Fruit fly (Drosophila melanogaster) whole organism, embryonic: Measurements from ENCODE around the gene CG5386.

Experiments used
- Abd-B ChIP-seq: fragments of 200-800 bp; sonication (Bioruptor generic); optimal IDR thresholded peaks from 2 replicates; lab custom pipeline; 2018; ENCODE audit warnings: missing biosample characterization, mild to moderate bottlenecking, missing genetic modification characterization, moderate library complexity
- Antp ChIP-seq: fragments of 200-800 bp; sonication (Bioruptor generic); optimal IDR thresholded peaks from 3 replicates; lab custom pipeline; 2016; ENCODE audit warnings: missing biosample characterization, missing genetic modification characterization
- Atf3 ChIP-seq: fragments of 200-800 bp; sonication (Bioruptor generic); optimal IDR thresholded peaks from 3 replicates; lab custom pipeline; 2016; ENCODE audit warnings: missing biosample characterization, missing genetic modification characterization
- Atf6 ChIP-seq: fragments of 200-800 bp; sonication (Bioruptor generic); IDR thresholded peaks from 2 replicates; pipeline ENCODE4 v1.3.6; 2022; ENCODE audit warnings: missing biosample characterization, missing genetic modification characterization
- CG10321 ChIP-seq: fragments of 200-800 bp; sonication (Bioruptor generic); IDR thresholded peaks from 2 replicates; pipeline ENCODE4 v1.3.6; 2022; ENCODE audit warnings: missing biosample characterization, missing genetic modification characterization
- CG10462 ChIP-seq: fragments of 200-800 bp; sonication (Bioruptor generic); optimal IDR thresholded peaks from 2 replicates; lab custom pipeline; 2016; ENCODE audit warnings: missing biosample characterization, missing genetic modification characterization
- CG13424 ChIP-seq: fragments of 200-800 bp; sonication (Bioruptor generic); optimal IDR thresholded peaks from 2 replicates; lab custom pipeline; 2019; ENCODE audit warnings: missing biosample characterization, mild to moderate bottlenecking, missing genetic modification characterization, moderate library complexity
- CG15514 ChIP-seq: fragments of 200-800 bp; sonication (Bioruptor generic); optimal IDR thresholded peaks from 3 replicates; lab custom pipeline; 2017; ENCODE audit warnings: missing biosample characterization, missing genetic modification characterization, mild to moderate bottlenecking, moderate library complexity, missing genetic modification reagents
- CG17912 ChIP-seq: fragments of 200-800 bp; sonication (Bioruptor generic); optimal IDR thresholded peaks from 2 replicates; lab custom pipeline; 2018; ENCODE audit warnings: missing biosample characterization, mild to moderate bottlenecking, missing genetic modification characterization
- CG32532 ChIP-seq: fragments of 200-800 bp; sonication (Bioruptor generic); IDR thresholded peaks from 2 replicates; pipeline ENCODE4 v1.3.6; 2022; ENCODE audit warnings: missing biosample characterization, missing genetic modification characterization
- CG33213 ChIP-seq: fragments of 200-800 bp; sonication (Bioruptor generic); optimal IDR thresholded peaks from 3 replicates; lab custom pipeline; 2016; ENCODE audit warnings: missing biosample characterization, missing genetic modification characterization
- CG33557 ChIP-seq: fragments of 200-800 bp; sonication (Bioruptor generic); optimal IDR thresholded peaks from 2 replicates; lab custom pipeline; 2019; ENCODE audit warnings: missing biosample characterization, mild to moderate bottlenecking, missing genetic modification characterization, moderate library complexity
- CG3407 ChIP-seq: fragments of 200-800 bp; sonication (Bioruptor generic); optimal IDR thresholded peaks from 2 replicates; lab custom pipeline; 2018; ENCODE audit warnings: missing biosample characterization, mild to moderate bottlenecking, missing genetic modification characterization
- CG8478 ChIP-seq: fragments of >200 bp; optimal IDR thresholded peaks from 2 replicates; lab custom pipeline; 2018
- CG8765 ChIP-seq: fragments of 200-800 bp; sonication (Bioruptor generic); IDR thresholded peaks from 2 replicates; pipeline ENCODE4 v1.3.6; 2022; ENCODE audit warnings: missing biosample characterization, missing genetic modification characterization
- Dfd ChIP-seq, 2 experiments: fragments of >200 bp; optimal IDR thresholded peaks; 2 replicates each; lab custom pipeline; 2017; ENCODE audit warnings: missing biosample characterization in 2 of 2, missing genetic modification characterization in 2 of 2
- ERR ChIP-seq: fragments of 200-800 bp; sonication (Bioruptor generic); optimal IDR thresholded peaks from 2 replicates; lab custom pipeline; 2016; ENCODE audit warnings: missing biosample characterization, missing genetic modification characterization
- Eip74EF ChIP-seq, 2 experiments: fragments of 200-800 bp in 1 of 2; fragments of >200 bp in 1 of 2; sonication (Bioruptor generic) in 1 of 2; optimal IDR thresholded peaks; 2 replicates each; lab custom pipeline; 2017 to 2019; ENCODE audit warnings: missing biosample characterization in 2 of 2, missing genetic modification characterization in 2 of 2, mild to moderate bottlenecking in 1 of 2, moderate library complexity in 1 of 2
- Fer2 ChIP-seq: fragments of 200-800 bp; sonication (Bioruptor generic); optimal IDR thresholded peaks from 2 replicates; lab custom pipeline; 2018; ENCODE audit warnings: missing biosample characterization, mild to moderate bottlenecking, missing genetic modification characterization, moderate library complexity
- Fer3 ChIP-seq: fragments of 200-800 bp; sonication (Bioruptor generic); optimal IDR thresholded peaks from 2 replicates; lab custom pipeline; 2018; ENCODE audit warnings: missing biosample characterization, mild to moderate bottlenecking, missing genetic modification characterization, moderate library complexity
- Nf-YC ChIP-seq: fragments of 200-800 bp; optimal IDR thresholded peaks from 3 replicates; lab custom pipeline; 2019; ENCODE audit warnings: missing biosample characterization, mild to moderate bottlenecking, missing genetic modification characterization, moderate library complexity
- Oaz ChIP-seq: fragments of 200-800 bp; sonication (Bioruptor generic); IDR thresholded peaks from 2 replicates; pipeline ENCODE4 v1.3.6; 2022; ENCODE audit warnings: missing biosample characterization, missing genetic modification characterization
- Ptx1 ChIP-seq: fragments of 200-800 bp; sonication (Bioruptor generic); IDR thresholded peaks from 2 replicates; pipeline ENCODE4 v1.3.6; 2022; ENCODE audit warnings: missing biosample characterization, missing genetic modification characterization
- Rfx ChIP-seq: fragments of 200-800 bp; sonication (Bioruptor generic); IDR thresholded peaks from 2 replicates; pipeline ENCODE4 v1.3.6; 2022; ENCODE audit warnings: missing biosample characterization, missing genetic modification characterization
- Sox102F ChIP-seq: fragments of 200-800 bp; sonication (Bioruptor generic); optimal IDR thresholded peaks from 2 replicates; lab custom pipeline; 2018; ENCODE audit warnings: missing biosample characterization, mild to moderate bottlenecking, missing genetic modification characterization, moderate library complexity
- Trl ChIP-seq, 3 experiments: fragments of >200 bp in 2 of 3; fragments of 200-800 bp in 1 of 3; sonication (Bioruptor generic) in 1 of 3; optimal IDR thresholded peaks; 2 replicates in 1 of 3; 3 replicates in 2 of 3; lab custom pipeline; 2016 to 2017; ENCODE audit warnings: missing biosample characterization in 1 of 3, missing genetic modification characterization in 1 of 3
- Usf ChIP-seq: fragments of 200-800 bp; sonication (Bioruptor generic); optimal IDR thresholded peaks from 2 replicates; lab custom pipeline; 2017; ENCODE audit warnings: missing genotype, missing biosample characterization, missing genetic modification characterization
- Xrp1 ChIP-seq: fragments of 200-800 bp; sonication (Bioruptor generic); IDR thresholded peaks from 2 replicates; pipeline ENCODE4 v1.3.6; 2022; ENCODE audit warnings: missing biosample characterization, missing genetic modification characterization
- al ChIP-seq: fragments of 200-800 bp; sonication (Bioruptor generic); IDR thresholded peaks from 2 replicates; pipeline ENCODE4 v1.3.6; 2022; ENCODE audit warnings: missing biosample characterization, missing genetic modification characterization
- cas ChIP-seq: fragments of 200-800 bp; sonication (Bioruptor generic); IDR thresholded peaks from 2 replicates; pipeline ENCODE4 v1.3.6; 2022; ENCODE audit warnings: missing biosample characterization, missing genetic modification characterization
- ci ChIP-seq: fragments of 200-800 bp; sonication (Bioruptor generic); IDR thresholded peaks from 3 replicates; pipeline ENCODE4 v1.3.6; 2022; ENCODE audit warnings: missing biosample characterization, missing genetic modification characterization
- crol ChIP-seq: fragments of 200-800 bp; sonication (Bioruptor generic); IDR thresholded peaks from 2 replicates; pipeline ENCODE4 v1.3.6; 2022; ENCODE audit warnings: missing biosample characterization, missing genetic modification characterization
- crp ChIP-seq, 2 experiments: fragments of 200-800 bp; sonication (Bioruptor generic); optimal IDR thresholded peaks; 2 replicates in 1 of 2; 3 replicates in 1 of 2; lab custom pipeline; 2017; ENCODE audit warnings: missing biosample characterization in 2 of 2, missing genetic modification characterization in 2 of 2, mild to moderate bottlenecking in 1 of 2, moderate library complexity in 1 of 2
- da ChIP-seq: fragments of 200-800 bp; sonication (Bioruptor generic); optimal IDR thresholded peaks from 2 replicates; lab custom pipeline; 2016; ENCODE audit warnings: missing biosample characterization, missing genetic modification characterization
- dimm ChIP-seq: fragments of 200-800 bp; sonication (Bioruptor generic); IDR thresholded peaks from 2 replicates; pipeline ENCODE4 v1.3.6; 2022; ENCODE audit warnings: missing biosample characterization, missing genetic modification characterization
- dmrt11E ChIP-seq: fragments of 200-800 bp; sonication (Bioruptor generic); optimal IDR thresholded peaks from 3 replicates; lab custom pipeline; 2018; ENCODE audit warnings: missing biosample characterization, mild to moderate bottlenecking, missing genetic modification characterization, moderate library complexity
- fru ChIP-seq: fragments of >200 bp; optimal IDR thresholded peaks from 2 replicates; lab custom pipeline; 2017
- ind ChIP-seq: fragments of 200-800 bp; sonication (Bioruptor generic); optimal IDR thresholded peaks from 3 replicates; lab custom pipeline; 2016; ENCODE audit warnings: missing biosample characterization, missing genetic modification characterization
- nmo ChIP-seq: fragments of 200-800 bp; sonication (Bioruptor generic); optimal IDR thresholded peaks from 2 replicates; lab custom pipeline; 2018; ENCODE audit warnings: missing biosample characterization, mild to moderate bottlenecking, missing genetic modification characterization, moderate library complexity
- nom ChIP-seq: fragments of 200-800 bp; sonication (Bioruptor generic); optimal IDR thresholded peaks from 2 replicates; lab custom pipeline; 2017; ENCODE audit warnings: missing biosample characterization, missing genetic modification characterization, mild to moderate bottlenecking, moderate library complexity, missing genetic modification reagents
- pho ChIP-seq: fragments of 200-800 bp; sonication (Bioruptor generic); optimal IDR thresholded peaks from 2 replicates; lab custom pipeline; 2016; ENCODE audit warnings: missing biosample characterization, missing genetic modification characterization
- sens-2 ChIP-seq: fragments of 200-800 bp; sonication (Bioruptor generic); IDR thresholded peaks from 2 replicates; pipeline ENCODE4 v1.3.6; 2022; ENCODE audit warnings: missing biosample characterization, missing genetic modification characterization
- sima ChIP-seq: fragments of 200-800 bp; sonication (Bioruptor generic); optimal IDR thresholded peaks from 2 replicates; lab custom pipeline; 2016; ENCODE audit warnings: missing biosample characterization, missing genetic modification characterization
- sqz ChIP-seq: fragments of 200-800 bp; sonication (Bioruptor generic); optimal IDR thresholded peaks from 3 replicates; lab custom pipeline; 2018; ENCODE audit warnings: missing biosample characterization, mild to moderate bottlenecking, missing genetic modification characterization
- tap ChIP-seq: fragments of 200-800 bp; optimal IDR thresholded peaks from 3 replicates; lab custom pipeline; 2019; ENCODE audit warnings: missing biosample characterization, mild to moderate bottlenecking, missing genetic modification characterization, moderate library complexity
- vfl ChIP-seq: fragments of 200-800 bp; sonication (Bioruptor generic); optimal IDR thresholded peaks from 2 replicates; lab custom pipeline; 2016; ENCODE audit warnings: missing biosample characterization, missing genetic modification characterization
- vvl ChIP-seq: fragments of 200-800 bp; sonication (Bioruptor generic); IDR thresholded peaks from 2 replicates; pipeline ENCODE4 v1.3.6; 2022; ENCODE audit warnings: missing biosample characterization, missing genetic modification characterization
- wek ChIP-seq: fragments of 200-800 bp; sonication (Bioruptor generic); optimal IDR thresholded peaks from 3 replicates; lab custom pipeline; 2018; ENCODE audit warnings: missing biosample characterization, mild to moderate bottlenecking, missing genetic modification characterization, moderate library complexity

CG5386 gene

DNA sequence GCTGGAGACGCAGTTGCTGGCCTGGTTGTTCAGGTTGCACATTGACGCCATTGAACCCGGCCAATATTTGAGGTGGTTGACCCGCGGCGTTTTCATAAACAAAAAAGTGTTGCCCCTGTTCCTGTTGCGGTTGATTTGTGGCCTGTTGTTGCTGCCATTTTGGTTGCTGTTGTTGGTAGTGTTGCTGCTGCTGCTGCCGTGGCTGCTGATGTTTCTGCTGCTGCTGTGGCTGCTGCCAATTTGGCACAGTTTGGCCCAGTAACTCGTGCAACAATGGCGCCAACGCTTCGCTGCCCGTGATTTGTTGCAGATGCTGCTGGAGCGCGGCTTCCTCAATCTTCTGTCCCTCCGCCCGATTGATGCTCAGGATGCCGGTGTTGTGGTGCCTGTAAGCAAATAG is 399 bp downstream of the CG5386 start:
- TF ChIP-seq pho (no peak), CG17912 (GFP tag; lab: Kevin White, UChicago) (no peak), CG33557 (GFP tag; lab: Kevin White, UChicago) (no peak), CG10321 (GFP tag; lab: Robert Waterston, UW) (no peak), Dfd (GFP tag; optimal IDR thresholded peaks at IDR 0.05; lab: Kevin White, UChicago) (peak in 1 of 2 experiments; percentile 52), dmrt11E (tag; lab: Kevin White, UChicago) (no peak)

DNA sequence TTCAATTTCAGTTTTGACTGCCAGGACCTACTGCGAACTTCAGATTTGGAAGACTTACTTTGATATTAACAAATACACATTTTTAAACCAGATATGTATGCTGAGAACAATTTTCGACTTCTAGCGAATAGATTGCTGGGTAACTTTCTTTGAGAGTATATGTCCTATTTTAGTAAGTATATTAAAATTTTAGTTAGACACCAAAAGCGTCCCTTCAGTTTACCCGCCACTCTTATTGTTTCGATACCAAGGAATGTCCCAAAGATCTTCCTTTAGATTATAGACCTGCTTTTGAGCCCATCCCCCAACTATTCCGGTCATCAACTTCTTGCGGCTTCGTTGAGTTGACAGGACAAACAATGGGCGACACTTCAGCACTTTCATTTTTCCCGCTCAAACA is 1.8 kb downstream of the CG5386 start, which contains the start of gene CG5388:
TSS of gene CG5388 (minus strand) at position 101 of the 400 bp plus-strand sequence.
- no peak for TF ChIP-seq sens-2 (GFP tag; lab: Robert Waterston, UW)
- TF ChIP-seq CG10462 (GFP tag; lab: Kevin White, UChicago): no peak
- TF ChIP-seq ERR: no peak
- TF ChIP-seq, all 482 proteins: peak for 0

DNA sequence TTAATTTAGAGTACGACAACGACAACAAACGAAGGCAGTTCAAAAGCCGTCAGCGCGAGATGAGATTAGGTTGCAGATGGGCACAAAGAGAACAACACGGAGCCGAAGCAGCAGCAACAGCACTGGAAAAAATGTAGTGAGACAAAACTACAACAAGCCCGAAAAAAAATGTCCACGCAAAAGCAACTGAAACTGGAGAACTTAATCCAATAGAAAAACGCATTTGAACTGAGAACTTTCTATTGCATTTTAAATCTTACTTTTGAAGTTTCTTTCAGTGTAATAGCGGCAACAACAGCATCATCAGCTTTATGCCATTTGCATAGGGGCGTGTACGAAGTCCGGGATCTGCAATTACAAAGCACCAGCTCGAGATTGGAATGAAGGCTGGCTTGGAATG is 2.5 kb downstream of the CG5386 start:
- no peak for TF ChIP-seq Fer2 (tag; lab: Kevin White, UChicago)
- TF ChIP-seq crp (GFP tag; optimal IDR thresholded peaks at IDR 0.05; lab: Kevin White, UChicago): no peak
- TF ChIP-seq Fer3: no peak
- no peak for TF ChIP-seq tap (tag; lab: Kevin White, UChicago)
- no peak for TF ChIP-seq Atf3 (GFP tag; lab: Kevin White, UChicago)
- TF ChIP-seq Rfx (GFP tag; lab: Robert Waterston, UW): 0 out of 2 replicates have a peak, but pooled peaks have one; percentile 15
- TF ChIP-seq Oaz: 0 out of 2 replicates have a peak, but pooled peaks have one; percentile 10
- TF ChIP-seq cas (GFP tag; lab: Robert Waterston, UW): no peak
- TF ChIP-seq CG17912 (GFP tag; lab: Kevin White, UChicago): no peak
- TF ChIP-seq ci (GFP tag; lab: Robert Waterston, UW): 0 out of 3 replicates have a peak, but pooled peaks have one; percentile 30
- TF ChIP-seq Eip74EF (GFP tag; optimal IDR thresholded peaks at IDR 0.05; lab: Kevin White, UChicago): no peak
- TF ChIP-seq nmo: peak; percentile 11
- peak; percentile 1 for TF ChIP-seq CG15514
- TF ChIP-seq Nf-YC: no peak
- TF ChIP-seq dimm: no peak
- TF ChIP-seq ind (GFP tag; lab: Kevin White, UChicago): peak; percentile 8
- TF ChIP-seq wek: no peak
- no peak for TF ChIP-seq al (GFP tag; lab: Robert Waterston, UW)
- TF ChIP-seq Xrp1: peak; percentile 59
- TF ChIP-seq nom (GFP tag; lab: Kevin White, UChicago): peak; percentile 33
- TF ChIP-seq CG3407 (GFP tag; lab: Kevin White, UChicago): no peak
- TF ChIP-seq fru (lab: Kevin White, UChicago): no peak
- no peak for TF ChIP-seq da
- TF ChIP-seq Ptx1 (GFP tag; lab: Robert Waterston, UW): 0 out of 2 replicates have a peak, but pooled peaks have one; percentile 14
- no peak for TF ChIP-seq Trl (optimal IDR thresholded peaks at IDR 0.05; lab: Kevin White, UChicago)
- TF ChIP-seq Trl (GFP tag; optimal IDR thresholded peaks at IDR 0.05; lab: Kevin White, UChicago): no peak
- TF ChIP-seq Abd-B: no peak
- TF ChIP-seq CG32532: no peak
- no peak for TF ChIP-seq CG33213
- TF ChIP-seq sima (GFP tag; lab: Kevin White, UChicago): no peak
- no peak for TF ChIP-seq CG8765 (GFP tag; lab: Robert Waterston, UW)
- 0 out of 2 replicates have a peak, but pooled peaks have one; percentile 35 for TF ChIP-seq vvl
- TF ChIP-seq Usf (GFP tag; lab: Kevin White, UChicago): no peak
- no peak for TF ChIP-seq sqz (GFP tag; lab: Kevin White, UChicago)
- TF ChIP-seq Sox102F (GFP tag; lab: Kevin White, UChicago): peak; percentile 12
- TF ChIP-seq CG8478: no peak
- no peak for TF ChIP-seq Atf6 (GFP tag; lab: Robert Waterston, UW)
- no peak for TF ChIP-seq CG13424 (tag; lab: Kevin White, UChicago)
- no peak for TF ChIP-seq vfl (GFP tag; lab: Kevin White, UChicago)
- peak; percentile 20 for TF ChIP-seq Antp (GFP tag; lab: Kevin White, UChicago)
- no peak for TF ChIP-seq crol (GFP tag; lab: Robert Waterston, UW)
